Worm (Caenorhabditis elegans): ENCODE data around the gene lgc-47.

- no peak for TF ChIP-seq ref-1 (GFP tag; conservative IDR thresholded peaks at IDR 0.05)
- no peak for TF ChIP-seq flt-1 (GFP tag; IDR thresholded peaks at IDR 0.05)
- TF ChIP-seq ztf-23 (GFP tag; IDR thresholded peaks at IDR 0.05), result no peak
- TF ChIP-seq cog-1 (tag; optimal IDR thresholded peaks at IDR 0.05), result no peak
- TF ChIP-seq T22C8.4 (GFP tag; IDR thresholded peaks at IDR 0.05), result no peak
- TF ChIP-seq tab-1 (GFP tag; IDR thresholded peaks at IDR 0.05), result no peak
- TF ChIP-seq klf-2 (GFP tag; conservative IDR thresholded peaks at IDR 0.05), result no peak
- TF ChIP-seq ztf-29 (GFP tag; IDR thresholded peaks at IDR 0.05), result no peak
- no peak for TF ChIP-seq med-1 (GFP tag; optimal IDR thresholded peaks at IDR 0.05; ENCODE audit: insufficient read depth)
Observed at ce11 chrX:9845916-9846315, 38.5 kb upstream of the lgc-47 start.

Measured in whole organism, midembryonic.